Fruit fly (Drosophila melanogaster): ENCODE results near the gene CG8034.

dm6 chrX:19323835-19324133 lies 25.8 kb upstream of the CG8034 start:
- TF ChIP-seq fru (GFP tag; optimal IDR thresholded peaks at IDR 0.05) (peak; percentile 94), CG9705 (GFP tag; optimal IDR thresholded peaks at IDR 0.05) (peak; percentile 18), Mio (GFP tag; optimal IDR thresholded peaks at IDR 0.05) (no peak), usp (GFP tag; optimal IDR thresholded peaks at IDR 0.05) (no peak), dmrt93B (GFP tag; optimal IDR thresholded peaks at IDR 0.05) (peak; percentile 74), woc (GFP tag; optimal IDR thresholded peaks at IDR 0.05) (peak; percentile 63)
